Worm (Caenorhabditis elegans): ENCODE data around the gene npp-5.

ce11 chrII:11591558-11591957, 8.1 kb downstream of the npp-5 start:
- TF ChIP-seq ama-1 (optimal IDR thresholded peaks at IDR 0.05) (no peak), hnd-1 (tag; optimal IDR thresholded peaks at IDR 0.05) (no peak), pes-1 (GFP tag; IDR thresholded peaks at IDR 0.05) (no peak), scrt-1 (GFP tag; IDR thresholded peaks at IDR 0.05) (no peak), tbx-37 (GFP tag; conservative IDR thresholded peaks at IDR 0.05) (no peak), hmg-4 (GFP tag; optimal IDR thresholded peaks at IDR 0.05) (no peak), ceh-13 (GFP tag; optimal IDR thresholded peaks at IDR 0.05) (no peak), flt-1 (GFP tag; IDR thresholded peaks at IDR 0.05) (no peak), sea-1 (GFP tag; conservative IDR thresholded peaks at IDR 0.05) (no peak), F13C5.2 (tag; optimal IDR thresholded peaks at IDR 0.05) (no peak), tra-4 (tag; optimal IDR thresholded peaks at IDR 0.05) (no peak), aly-1 (tag; optimal IDR thresholded peaks at IDR 0.05) (no peak), hmbx-1 (tag; optimal IDR thresholded peaks at IDR 0.05) (no peak), B0310.2 (tag; optimal IDR thresholded peaks at IDR 0.05) (no peak)

Measured in whole organism, early embryonic.